Fruit fly (Drosophila melanogaster): ENCODE results near the gene CG9784.
A peak's percentile ranks its signal among the peaks of the same experiment; 100 is the strongest.

Gene CG9784

DNA sequence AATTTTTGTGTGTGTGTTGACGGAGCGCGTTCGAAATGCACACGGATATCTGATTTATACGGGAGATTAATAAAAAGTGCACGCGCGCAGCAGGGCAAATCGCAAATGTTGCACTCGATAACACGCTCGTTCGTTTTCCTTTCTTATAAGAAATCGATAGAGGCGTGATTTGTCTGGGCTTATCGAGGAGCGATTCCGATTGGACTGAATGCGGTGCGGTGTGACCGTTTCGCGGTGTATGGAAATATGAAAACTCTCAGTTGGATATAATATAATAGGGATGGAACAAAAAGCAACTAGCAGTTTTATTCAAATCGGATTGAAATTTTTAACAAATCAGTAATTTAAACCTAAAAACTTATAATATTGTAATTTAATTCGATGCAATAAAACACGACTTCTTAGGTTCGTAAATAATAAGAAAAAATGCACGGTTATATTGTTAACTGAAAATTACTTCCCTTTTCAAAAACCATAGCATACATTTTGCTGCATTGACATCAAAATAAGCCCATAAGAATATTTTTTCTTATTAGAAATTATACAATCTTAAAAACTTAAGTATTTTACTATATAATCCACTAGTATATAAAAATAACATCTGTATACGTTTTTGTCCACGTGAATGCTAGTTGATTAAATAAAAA lies 11.9 kb downstream of the CG9784 start, which contains the start of gene CanA-14F (continued):
- TF ChIP-seq Deaf1 (tag; optimal IDR thresholded peaks at IDR 0.05) (no peak), CG7357 (GFP tag; IDR thresholded peaks at IDR 0.05) (no peak), chinmo (GFP tag; IDR thresholded peaks at IDR 0.05; ENCODE audit: partially characterized antibody) (0 out of 4 replicates have a peak, but pooled peaks have one; percentile 61), CoRest (tag; optimal IDR thresholded peaks at IDR 0.05) (peak; percentile 22), Antp (GFP tag; optimal IDR thresholded peaks at IDR 0.05) (no peak), CG7963 (GFP tag; IDR thresholded peaks at IDR 0.05; ENCODE audit: partially characterized antibody) (0 out of 3 replicates have a peak, but pooled peaks have one; percentile 25), Fer3 (tag; optimal IDR thresholded peaks at IDR 0.05) (no peak), nom (GFP tag; optimal IDR thresholded peaks at IDR 0.05) (no peak), hbn (GFP tag; IDR thresholded peaks at IDR 0.05; ENCODE audit: partially characterized antibody) (peak; percentile 52; the same call in 1 of the 2 replicates), nau (GFP tag; optimal IDR thresholded peaks at IDR 0.05) (no peak), sug (tag; optimal IDR thresholded peaks at IDR 0.05) (no peak), fd102C (GFP tag; optimal IDR thresholded peaks at IDR 0.05) (no peak), jigr1 (GFP tag; IDR thresholded peaks at IDR 0.05) (no peak), CG8944 (GFP tag; optimal IDR thresholded peaks at IDR 0.05) (no peak), sim (GFP tag; IDR thresholded peaks at IDR 0.05) (no peak), dmrt11E (tag; optimal IDR thresholded peaks at IDR 0.05) (no peak), prd (optimal IDR thresholded peaks at IDR 0.05) (no peak), prd (GFP tag; IDR thresholded peaks at IDR 0.05) (no peak), CG17385 (GFP tag; optimal IDR thresholded peaks at IDR 0.05) (no peak), nerfin-2 (GFP tag; IDR thresholded peaks at IDR 0.05; ENCODE audit: partially characterized antibody) (peak; percentile 61), shn (GFP tag; optimal IDR thresholded peaks at IDR 0.05) (no peak), seq (GFP tag; IDR thresholded peaks at IDR 0.05) (no peak), inv (GFP tag; IDR thresholded peaks at IDR 0.05; ENCODE audit: partially characterized antibody) (peak; percentile 53), CG10267 (tag; optimal IDR thresholded peaks at IDR 0.05) (no peak), Rx (GFP tag; IDR thresholded peaks at IDR 0.05) (no peak), Max (GFP tag; optimal IDR thresholded peaks at IDR 0.05) (no peak), z (GFP tag; IDR thresholded peaks at IDR 0.05) (no peak), tin (GFP tag; optimal IDR thresholded peaks at IDR 0.05) (no peak), Rfx (GFP tag; IDR thresholded peaks at IDR 0.05) (0 out of 2 replicates have a peak, but pooled peaks have one; percentile 15), CG14667 (GFP tag; IDR thresholded peaks at IDR 0.05) (no peak), CG4328 (GFP tag; optimal IDR thresholded peaks at IDR 0.05) (no peak), unpg (GFP tag; optimal IDR thresholded peaks at IDR 0.05) (no peak), D19B (GFP tag; optimal IDR thresholded peaks at IDR 0.05) (no peak), Ptx1 (GFP tag; IDR thresholded peaks at IDR 0.05) (no peak), CG13894 (tag; optimal IDR thresholded peaks at IDR 0.05) (peak; percentile 1), jumu (GFP tag; optimal IDR thresholded peaks at IDR 0.05) (no peak), H15 (GFP tag; IDR thresholded peaks at IDR 0.05) (no peak), yki (optimal IDR thresholded peaks at IDR 0.05) (no peak), NC2α (GFP tag; optimal IDR thresholded peaks at IDR 0.05) (no peak), sima (GFP tag; optimal IDR thresholded peaks at IDR 0.05) (no peak), Atf6 (GFP tag; IDR thresholded peaks at IDR 0.05) (no peak), her (GFP tag; optimal IDR thresholded peaks at IDR 0.05) (no peak), br (optimal IDR thresholded peaks at IDR 0.05) (no peak), grn (GFP tag; optimal IDR thresholded peaks at IDR 0.05) (no peak), Gsc (GFP tag; IDR thresholded peaks at IDR 0.05) (no peak), Nf-YA (GFP tag; IDR thresholded peaks at IDR 0.05) (no peak), NfI (GFP tag; optimal IDR thresholded peaks at IDR 0.05) (no peak), usp (GFP tag; optimal IDR thresholded peaks at IDR 0.05) (no peak), Sox102F (GFP tag; optimal IDR thresholded peaks at IDR 0.05) (no peak), CG8478 (optimal IDR thresholded peaks at IDR 0.05) (no peak), CG17359 (tag; optimal IDR thresholded peaks at IDR 0.05) (no peak), CG13775 (GFP tag; optimal IDR thresholded peaks at IDR 0.05) (no peak)
